Worm (Caenorhabditis elegans) whole organism, L4 larva: ENCODE data around the gene F20B6.9.

Source experiments
- T26A8.4 ChIP-seq: fragments of 200-800 bp; sonication (Bioruptor generic); IDR thresholded peaks from 2 replicates; pipeline ENCODE4 v1.3.6; 2022; ENCODE audit warnings: missing genetic modification characterization, missing compliant biosample characterization
- Y105C5A.15 ChIP-seq: fragments of 200-800 bp; sonication (Bioruptor generic); IDR thresholded peaks from 2 replicates; pipeline ENCODE4 v1.3.6; 2022; ENCODE audit warnings: missing genetic modification characterization, missing compliant biosample characterization
- Y48G9A.11 ChIP-seq: fragments of 200-800 bp; sonication (Bioruptor generic); IDR thresholded peaks from 2 replicates; pipeline ENCODE4 v1.3.6; 2022; ENCODE audit warnings: missing genetic modification reagents, missing genetic modification characterization, missing compliant biosample characterization
- Y5F2A.4 ChIP-seq: fragments of 200-800 bp; sonication (Bioruptor generic); optimal IDR thresholded peaks from 2 replicates; lab custom pipeline; 2018; ENCODE audit warnings: mild to moderate bottlenecking, missing genetic modification characterization, missing compliant biosample characterization
- ZK337.2 ChIP-seq: fragments of 200-800 bp; sonication (Bioruptor generic); IDR thresholded peaks from 2 replicates; pipeline ENCODE4 v1.3.6; 2022; ENCODE audit warnings: missing genetic modification reagents, missing genetic modification characterization, missing compliant biosample characterization
- aha-1 ChIP-seq: fragments of 150-350 bp; peaks from one replicate; lab custom pipeline; 2014; ENCODE audit warnings: missing biosample characterization, missing genetic modification characterization
- aly-2 ChIP-seq: sonication (generic microtip); optimal IDR thresholded peaks from 2 replicates; lab custom pipeline; 2018; ENCODE audit warnings: missing biosample characterization, missing genetic modification characterization
- arid-1 ChIP-seq: fragments of 200-800 bp; sonication (Bioruptor generic); conservative IDR thresholded peaks from 2 replicates; pipeline ENCODE4 v1.3.6; 2022; ENCODE audit warnings: missing genetic modification reagents, missing genetic modification characterization, missing compliant biosample characterization
- attf-4 ChIP-seq: sonication (generic microtip); optimal IDR thresholded peaks from 3 replicates; lab custom pipeline; 2017; ENCODE audit warnings: missing biosample characterization, missing genetic modification characterization
- ceh-32 ChIP-seq: sonication (generic microtip); optimal IDR thresholded peaks from 2 replicates; lab custom pipeline; 2016; ENCODE audit warnings: mild to moderate bottlenecking, missing genetic modification characterization, missing compliant biosample characterization; ENCODE audit not compliant: poor library complexity
- ceh-44 ChIP-seq: fragments of 200-800 bp; sonication (Bioruptor generic); IDR thresholded peaks from 2 replicates; pipeline ENCODE4 v1.3.6; 2022; ENCODE audit warnings: missing genetic modification reagents, missing genetic modification characterization, missing compliant biosample characterization
- ceh-62 ChIP-seq: sonication (generic microtip); optimal IDR thresholded peaks from 2 replicates; lab custom pipeline; 2017; ENCODE audit warnings: missing biosample characterization, missing genetic modification characterization
- daf-16 ChIP-seq, 3 experiments: sonication (generic microtip); optimal IDR thresholded peaks; 2 replicates each; lab custom pipeline; 2016 to 2017; ENCODE audit warnings: missing genetic modification characterization in 3 of 3, missing genetic modification reagents in 3 of 3, mild to moderate bottlenecking in 2 of 3, missing compliant biosample characterization in 2 of 3, missing biosample characterization in 1 of 3, moderate library complexity in 1 of 3
- daf-8 ChIP-seq: fragments of 200-800 bp; sonication (Bioruptor generic); IDR thresholded peaks from 2 replicates; pipeline ENCODE4 v1.3.6; 2022; ENCODE audit warnings: missing genetic modification characterization, missing compliant biosample characterization
- dmd-8 ChIP-seq: fragments of 200-800 bp; sonication (Bioruptor generic); IDR thresholded peaks from 2 replicates; pipeline ENCODE4 v1.3.6; 2022; ENCODE audit warnings: missing genetic modification characterization, missing compliant biosample characterization
- dmd-9 ChIP-seq: fragments of 200-800 bp; sonication (Bioruptor generic); IDR thresholded peaks from 2 replicates; pipeline ENCODE4 v1.3.6; 2022; ENCODE audit warnings: missing genetic modification reagents, missing genetic modification characterization, missing compliant biosample characterization
- duxl-1 ChIP-seq: sonication (generic microtip); optimal IDR thresholded peaks from 2 replicates; lab custom pipeline; 2016; ENCODE audit warnings: mild to moderate bottlenecking, missing genetic modification characterization, moderate library complexity, missing compliant biosample characterization; ENCODE audit not compliant: poor library complexity
- egl-43 ChIP-seq: fragments of 200-800 bp; sonication (Bioruptor generic); IDR thresholded peaks from 2 replicates; pipeline ENCODE4 v1.3.6; 2022; ENCODE audit warnings: missing genetic modification reagents, missing genetic modification characterization, missing compliant biosample characterization
- hif-1 ChIP-seq, 2 experiments: sonication (generic microtip); optimal IDR thresholded peaks; 2 replicates each; lab custom pipeline; 2016 to 2017; ENCODE audit warnings: missing compliant biosample characterization in 2 of 2, missing genetic modification characterization in 2 of 2, missing genetic modification reagents in 2 of 2, missing genotype in 2 of 2, mild to moderate bottlenecking in 1 of 2
- hlh-11 ChIP-seq: fragments of 200-800 bp; sonication (Bioruptor generic); optimal IDR thresholded peaks from 2 replicates; lab custom pipeline; 2018; ENCODE audit warnings: mild to moderate bottlenecking, missing genetic modification characterization, missing compliant biosample characterization
- lim-7 ChIP-seq: fragments of 200-800 bp; sonication (Bioruptor generic); IDR thresholded peaks from 2 replicates; pipeline ENCODE4 v1.3.6; 2022; ENCODE audit warnings: missing genetic modification characterization, missing compliant biosample characterization
- lin-29 ChIP-seq: fragments of 200-800 bp; sonication (Bioruptor generic); IDR thresholded peaks from 2 replicates; pipeline ENCODE4 v1.3.6; 2022; ENCODE audit warnings: missing genetic modification reagents, missing genetic modification characterization, missing compliant biosample characterization
- lin-39 ChIP-seq: fragments of 150-350 bp; optimal IDR thresholded peaks from 2 replicates; lab custom pipeline; 2014; ENCODE audit warnings: missing biosample characterization, missing genetic modification reagents, missing genetic modification characterization
- madf-5 ChIP-seq, 2 experiments: fragments of 200-800 bp; sonication (Bioruptor generic); IDR thresholded peaks; 2 replicates each; pipeline ENCODE4 v1.3.6; 2022; ENCODE audit warnings: missing compliant biosample characterization in 2 of 2, missing genetic modification characterization in 2 of 2
- mes-2 ChIP-seq: sonication (generic microtip); optimal IDR thresholded peaks from 2 replicates; lab custom pipeline; 2016; ENCODE audit warnings: missing genotype, mild to moderate bottlenecking, missing genetic modification characterization, missing compliant biosample characterization; ENCODE audit not compliant: poor library complexity, severe bottlenecking
- nhr-102 ChIP-seq: sonication (generic microtip); optimal IDR thresholded peaks from 2 replicates; lab custom pipeline; 2016; ENCODE audit warnings: mild to moderate bottlenecking, missing genetic modification characterization, moderate library complexity, missing compliant biosample characterization
- nhr-11 ChIP-seq: fragments of 150-350 bp; optimal IDR thresholded peaks from 2 replicates; lab custom pipeline; 2014; ENCODE audit warnings: missing biosample characterization, missing genetic modification characterization
- nhr-237 ChIP-seq: sonication (generic microtip); optimal IDR thresholded peaks from 2 replicates; lab custom pipeline; 2017; ENCODE audit warnings: missing biosample characterization, missing genetic modification characterization
- nhr-25 ChIP-seq: sonication (generic microtip); optimal IDR thresholded peaks from 2 replicates; lab custom pipeline; 2017; ENCODE audit warnings: missing genetic modification characterization, mild to moderate bottlenecking, missing compliant biosample characterization, antibody characterized with exemption, moderate library complexity, borderline replicate concordance; ENCODE audit not compliant: insufficient read depth
- nhr-77 ChIP-seq: fragments of 150-350 bp; optimal IDR thresholded peaks from 2 replicates; lab custom pipeline; 2014; ENCODE audit warnings: missing biosample characterization, missing genetic modification characterization
- php-3 ChIP-seq: fragments of 200-800 bp; sonication (Bioruptor generic); IDR thresholded peaks from 2 replicates; pipeline ENCODE4 v1.3.6; 2022; ENCODE audit warnings: missing genetic modification reagents, missing genetic modification characterization, missing compliant biosample characterization
- pqm-1 ChIP-seq: sonication (generic microtip); optimal IDR thresholded peaks from 2 replicates; lab custom pipeline; 2017; ENCODE audit warnings: missing biosample characterization, missing genetic modification characterization
- rbr-2 ChIP-seq: sonication (generic microtip); optimal IDR thresholded peaks from 2 replicates; lab custom pipeline; 2016; ENCODE audit warnings: missing genotype, missing genetic modification characterization, missing compliant biosample characterization
- sdz-12 ChIP-seq: fragments of 200-800 bp; sonication (Bioruptor generic); optimal IDR thresholded peaks from 2 replicates; lab custom pipeline; 2018; ENCODE audit warnings: mild to moderate bottlenecking, missing genetic modification characterization, missing compliant biosample characterization
- spr-1 ChIP-seq: sonication (generic microtip); optimal IDR thresholded peaks from 2 replicates; lab custom pipeline; 2016; ENCODE audit warnings: mild to moderate bottlenecking, missing genetic modification characterization, missing compliant biosample characterization
- tag-97 ChIP-seq: fragments of 200-800 bp; sonication (Bioruptor generic); IDR thresholded peaks from 2 replicates; pipeline ENCODE4 v1.3.6; 2022; ENCODE audit warnings: missing genetic modification characterization, missing compliant biosample characterization
- unc-130 ChIP-seq: sonication (generic microtip); optimal IDR thresholded peaks from 2 replicates; lab custom pipeline; 2016; ENCODE audit warnings: missing genetic modification reagents, missing genetic modification characterization, missing compliant biosample characterization
- vab-7 ChIP-seq: fragments of 200-800 bp; sonication (Bioruptor generic); IDR thresholded peaks from 2 replicates; pipeline ENCODE4 v1.3.6; 2022; ENCODE audit warnings: missing genetic modification reagents, missing genetic modification characterization, missing compliant biosample characterization
- zip-11 ChIP-seq: fragments of 200-800 bp; sonication (Bioruptor generic); IDR thresholded peaks from 2 replicates; pipeline ENCODE4 v1.3.6; 2022; ENCODE audit warnings: missing genetic modification characterization, missing compliant biosample characterization

F20B6.9 gene

ce11 chrX:4190537-4191144 is 16.6 kb downstream of the F20B6.9 start, which contains the start of gene vha-12 (continued):
- no peak for TF ChIP-seq Y48G9A.11 (GFP tag; lab: Robert Waterston, UW)
- peak; percentile 87 for TF ChIP-seq egl-43
- 0 out of 2 replicates have a peak, but pooled peaks have one; percentile 43 for TF ChIP-seq dmd-8 (GFP tag; lab: Robert Waterston, UW)
- TF ChIP-seq lin-39: peak; percentile 16
- no peak for TF ChIP-seq ceh-44 (GFP tag; lab: Robert Waterston, UW)
- no peak for TF ChIP-seq Y5F2A.4 (GFP tag; lab: Kevin White, UChicago)
- peak; percentile 67 for TF ChIP-seq nhr-25
- TF ChIP-seq T26A8.4 (GFP tag; lab: Robert Waterston, UW): peak; percentile 84
- TF ChIP-seq aha-1 (tag; lab: Kevin White, UChicago): peak; percentile 99
- peak in 1 of 2 experiments; percentile 88 for TF ChIP-seq hif-1 (tag; optimal IDR thresholded peaks at IDR 0.05; lab: Kevin White, UChicago)
- peak; percentile 73 for TF ChIP-seq php-3 (GFP tag; lab: Robert Waterston, UW)
- TF ChIP-seq tag-97 (GFP tag; lab: Robert Waterston, UW): no peak
- no peak for TF ChIP-seq madf-5 (GFP tag; IDR thresholded peaks at IDR 0.05; lab: Robert Waterston, UW)
- TF ChIP-seq lim-7: 0 out of 2 replicates have a peak, but pooled peaks have one; percentile 18
- no peak for TF ChIP-seq ceh-32
- peak; percentile 89 for TF ChIP-seq rbr-2 (tag; lab: Kevin White, UChicago)
- TF ChIP-seq nhr-11: peak; percentile 92
- TF ChIP-seq attf-4 (tag; lab: Kevin White, UChicago): no peak
- TF ChIP-seq vab-7 (GFP tag; lab: Robert Waterston, UW): peak; percentile 20; the same call in 1 of the 2 replicates
- TF ChIP-seq mes-2: peak; percentile 91
- no peak for TF ChIP-seq aly-2 (tag; lab: Kevin White, UChicago)
- peak; percentile 55; the same call in 1 of the 2 replicates for TF ChIP-seq dmd-9
- TF ChIP-seq nhr-237 (tag; lab: Kevin White, UChicago): no peak
- TF ChIP-seq unc-130 (GFP tag; lab: Kevin White, UChicago): no peak
- peak in 1 of 2 experiments; percentile 23 for TF ChIP-seq daf-16 (GFP tag; optimal IDR thresholded peaks at IDR 0.05; lab: Kevin White, UChicago)
- peak; percentile 87 for TF ChIP-seq daf-16 (tag; optimal IDR thresholded peaks at IDR 0.05; lab: Kevin White, UChicago)
- peak; percentile 70 for TF ChIP-seq spr-1 (tag; lab: Kevin White, UChicago)
- peak; percentile 65 for TF ChIP-seq pqm-1 (tag; lab: Kevin White, UChicago)
- TF ChIP-seq zip-11 (GFP tag; lab: Robert Waterston, UW): no peak
- TF ChIP-seq daf-8 (GFP tag; lab: Robert Waterston, UW): no peak
- TF ChIP-seq ceh-62 (tag; lab: Kevin White, UChicago): no peak

ce11 chrX:4186656-4187055 is 20.6 kb downstream of the F20B6.9 start, which contains the start of gene mrp-6:
Gene mrp-6, minus strand, starts transcription at chrX:4186756.
- TF ChIP-seq ZK337.2 (GFP tag; lab: Robert Waterston, UW) (no peak), lim-7 (no peak), duxl-1 (tag; lab: Kevin White, UChicago) (no peak), nhr-77 (tag; lab: Kevin White, UChicago) (no peak), aly-2 (tag; lab: Kevin White, UChicago) (no peak), hlh-11 (tag; lab: Kevin White, UChicago) (no peak)

ce11 chrX:4177394-4177793 is 29.9 kb downstream of the F20B6.9 start, which contains the start of gene ZK470.6:
Gene ZK470.6, minus strand, starts transcription at chrX:4177494.
- no peak for TF ChIP-seq sdz-12 (GFP tag; lab: Kevin White, UChicago)
- no peak for TF ChIP-seq Y105C5A.15 (GFP tag; lab: Robert Waterston, UW)
- TF ChIP-seq T26A8.4 (GFP tag; lab: Robert Waterston, UW): no peak
- no peak for TF ChIP-seq arid-1 (GFP tag; lab: Robert Waterston, UW)
- no peak for TF ChIP-seq tag-97 (GFP tag; lab: Robert Waterston, UW)
- no peak for TF ChIP-seq nhr-102 (tag; lab: Kevin White, UChicago)
- TF ChIP-seq lin-29 (GFP tag; lab: Robert Waterston, UW): no peak
- no peak for TF ChIP-seq lin-39
